Worm (Caenorhabditis elegans): ENCODE measurements around the gene inx-18.

inx-18 gene

DNA sequence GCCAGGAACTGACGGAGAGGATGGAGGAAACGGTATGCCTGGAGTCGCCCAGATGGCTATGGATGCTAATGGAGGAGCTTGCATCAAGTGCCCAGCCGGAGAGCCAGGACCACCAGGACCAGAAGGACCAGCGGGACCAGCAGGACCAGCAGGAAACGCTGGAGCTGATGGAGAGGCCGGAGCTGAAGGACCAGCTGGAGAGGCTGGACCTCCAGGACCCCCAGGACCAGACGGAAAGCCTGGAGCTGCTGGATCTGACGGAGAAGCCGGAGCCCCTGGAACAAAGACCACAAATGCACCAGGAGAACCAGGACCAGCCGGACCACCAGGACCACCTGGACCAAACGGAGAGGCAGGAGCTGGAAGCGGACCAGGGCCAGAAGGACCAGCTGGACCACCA lies 1.3 kb upstream of the inx-18 start:
- TF ChIP-seq sox-2 (GFP tag; IDR thresholded peaks at IDR 0.05), result no peak
- no peak for TF ChIP-seq ceh-34 (tag; optimal IDR thresholded peaks at IDR 0.05)
- TF ChIP-seq odd-2 (tag; optimal IDR thresholded peaks at IDR 0.05), result no peak

DNA sequence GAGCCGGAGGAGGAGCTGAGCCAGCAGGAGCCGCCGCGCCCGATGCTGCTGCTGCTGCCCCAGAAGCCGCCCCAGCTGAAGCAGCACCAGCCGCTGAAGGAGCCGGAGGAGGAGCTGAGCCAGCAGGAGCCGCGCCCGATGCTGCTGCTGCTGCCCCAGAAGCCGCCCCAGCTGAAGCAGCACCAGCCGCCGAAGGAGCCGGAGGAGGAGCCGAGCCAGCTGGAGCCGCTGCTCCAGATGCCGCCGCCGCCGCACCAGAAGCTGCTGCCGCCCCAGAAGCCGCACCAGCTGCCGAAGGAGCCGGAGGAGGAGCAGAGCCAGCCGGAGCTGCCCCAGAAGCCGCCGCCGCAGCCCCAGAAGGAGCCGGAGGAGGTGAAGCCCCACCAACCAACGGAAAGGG lies 724 bp upstream of the inx-18 start:
- no peak for TF ChIP-seq unc-55 (GFP tag; optimal IDR thresholded peaks at IDR 0.05)
- no peak for TF ChIP-seq dve-1 (tag; optimal IDR thresholded peaks at IDR 0.05)
- TF ChIP-seq nhr-11 (tag; optimal IDR thresholded peaks at IDR 0.05), result no peak
- no peak for TF ChIP-seq nfya-1 (tag; optimal IDR thresholded peaks at IDR 0.05)
- no peak for TF ChIP-seq T23F11.4 (GFP tag; optimal IDR thresholded peaks at IDR 0.05)
- no peak for TF ChIP-seq ceh-6 (GFP tag; optimal IDR thresholded peaks at IDR 0.05)
- TF ChIP-seq hlh-30 (tag; optimal IDR thresholded peaks at IDR 0.05; ENCODE audit: insufficient read depth), result no peak

ce11 chrIV:607628-608027 lies 1.5 kb downstream of the inx-18 start:
- TF ChIP-seq unc-42 (tag; optimal IDR thresholded peaks at IDR 0.05) (no peak), ceh-18 (tag; optimal IDR thresholded peaks at IDR 0.05) (peak; percentile 74), nfya-1 (tag; optimal IDR thresholded peaks at IDR 0.05) (peak; percentile 41), nhr-11 (tag; optimal IDR thresholded peaks at IDR 0.05) (no peak), rnt-1 (tag; optimal IDR thresholded peaks at IDR 0.05) (peak; percentile 22), pqm-1 (tag; optimal IDR thresholded peaks at IDR 0.05) (no peak)

DNA sequence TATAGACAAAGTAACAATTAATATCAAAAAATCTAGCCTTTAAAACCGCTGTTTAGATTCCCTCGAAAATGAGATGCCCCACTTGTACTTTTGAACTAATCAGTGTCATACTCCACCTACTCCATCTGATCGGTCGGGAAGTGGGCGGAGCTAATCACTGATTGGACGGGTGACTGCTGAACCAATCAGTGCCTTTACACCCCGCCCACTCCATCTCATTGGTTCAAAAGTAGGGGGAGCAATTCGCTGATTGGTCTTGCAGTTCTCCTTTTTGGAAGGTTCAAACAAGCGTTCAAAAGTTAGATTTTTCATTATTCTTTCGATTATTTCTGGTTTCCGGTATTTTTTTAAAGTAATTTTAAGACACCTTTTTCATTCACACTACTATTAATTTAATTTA lies 7.0 kb downstream of the inx-18 start:
- TF ChIP-seq nfya-1 (tag; optimal IDR thresholded peaks at IDR 0.05), result peak; percentile 97
- no peak for TF ChIP-seq ceh-9 (tag; optimal IDR thresholded peaks at IDR 0.05)

- TF ChIP-seq ceh-14 (tag; optimal IDR thresholded peaks at IDR 0.05) (no peak), fkh-10 (GFP tag; optimal IDR thresholded peaks at IDR 0.05) (no peak), ttx-3 (tag; optimal IDR thresholded peaks at IDR 0.05) (no peak), ahr-1 (tag; optimal IDR thresholded peaks at IDR 0.05) (no peak), ceh-9 (tag; optimal IDR thresholded peaks at IDR 0.05) (no peak), Y22D7AL.16 (tag; optimal IDR thresholded peaks at IDR 0.05) (no peak), sdc-2 (tag; optimal IDR thresholded peaks at IDR 0.05) (no peak), hlh-13 (GFP tag; optimal IDR thresholded peaks at IDR 0.05) (no peak), dmd-4 (tag; optimal IDR thresholded peaks at IDR 0.05; ENCODE audit: borderline replicate concordance) (no peak), unc-3 (GFP tag; conservative IDR thresholded peaks at IDR 0.05) (no peak), unc-3 (tag; optimal IDR thresholded peaks at IDR 0.05) (no peak), zip-5 (tag; optimal IDR thresholded peaks at IDR 0.05) (no peak), ceh-48 (tag; optimal IDR thresholded peaks at IDR 0.05) (no peak)
Measured at ce11 chrIV:615244-615643, 9.1 kb downstream of the inx-18 start, which contains the start of gene C18H7.1. Gene C18H7.1, plus strand, starts transcription at chrIV:615544.

DNA sequence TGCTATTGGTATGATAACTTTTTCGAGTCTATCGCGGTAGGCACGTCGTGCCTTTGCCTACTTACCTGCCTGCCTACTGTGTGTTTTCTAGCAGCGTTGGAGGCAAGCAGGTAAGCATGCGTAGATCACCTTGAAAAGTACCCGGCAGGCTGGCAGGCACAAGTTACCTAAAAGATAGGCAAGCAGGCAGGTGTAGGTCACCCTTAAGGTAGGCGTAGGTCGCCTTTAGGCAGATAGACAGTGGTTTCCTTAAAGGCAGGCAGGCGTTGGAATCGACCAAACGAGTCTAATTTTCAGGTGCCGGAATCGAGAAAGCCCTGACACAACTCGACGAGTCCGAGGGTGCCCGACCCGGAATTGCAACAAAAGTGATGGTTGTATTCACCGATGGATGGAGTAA lies 13.6 kb downstream of the inx-18 start:
- no peak for TF ChIP-seq sox-2 (GFP tag; IDR thresholded peaks at IDR 0.05)
- TF ChIP-seq ahr-1 (tag; optimal IDR thresholded peaks at IDR 0.05), result no peak
- no peak for TF ChIP-seq madf-2 (tag; optimal IDR thresholded peaks at IDR 0.05)
- no peak for TF ChIP-seq pha-2 (tag; optimal IDR thresholded peaks at IDR 0.05)
- no peak for TF ChIP-seq pat-9 (tag; optimal IDR thresholded peaks at IDR 0.05)
- no peak for TF ChIP-seq odd-2 (tag; optimal IDR thresholded peaks at IDR 0.05)
- TF ChIP-seq ceh-34 (tag; optimal IDR thresholded peaks at IDR 0.05), result no peak
- TF ChIP-seq dmd-4 (tag; optimal IDR thresholded peaks at IDR 0.05; ENCODE audit: borderline replicate concordance), result no peak
- no peak for TF ChIP-seq ceh-48 (tag; optimal IDR thresholded peaks at IDR 0.05)

- no peak for TF ChIP-seq unc-55 (GFP tag; optimal IDR thresholded peaks at IDR 0.05)
- TF ChIP-seq pat-9 (tag; optimal IDR thresholded peaks at IDR 0.05), result peak; percentile 64
- peak; percentile 88 for TF ChIP-seq elt-2 (tag; optimal IDR thresholded peaks at IDR 0.05)
- TF ChIP-seq pag-3 (tag; optimal IDR thresholded peaks at IDR 0.05; ENCODE audit: borderline replicate concordance), result no peak
- peak; percentile 78 for TF ChIP-seq unc-86 (tag; optimal IDR thresholded peaks at IDR 0.05)
- peak; percentile 24 for TF ChIP-seq mec-3 (tag; optimal IDR thresholded peaks at IDR 0.05; ENCODE audit: borderline replicate concordance)
- TF ChIP-seq T23F11.4 (GFP tag; optimal IDR thresholded peaks at IDR 0.05), result peak; percentile 37
- peak; percentile 19 for TF ChIP-seq ceh-31 (tag; optimal IDR thresholded peaks at IDR 0.05)
- peak; percentile 57 for TF ChIP-seq K02D7.2 (tag; optimal IDR thresholded peaks at IDR 0.05)
- peak; percentile 80 for TF ChIP-seq ceh-19 (GFP tag; optimal IDR thresholded peaks at IDR 0.05)
- peak; percentile 64 for TF ChIP-seq ztf-16 (tag; optimal IDR thresholded peaks at IDR 0.05)
- peak; percentile 70 for TF ChIP-seq C38D4.7 (GFP tag; optimal IDR thresholded peaks at IDR 0.05)
- TF ChIP-seq ceh-14 (tag; optimal IDR thresholded peaks at IDR 0.05), result peak; percentile 50
- peak; percentile 37 for TF ChIP-seq nfya-1 (tag; optimal IDR thresholded peaks at IDR 0.05)
- TF ChIP-seq lin-11 (tag; optimal IDR thresholded peaks at IDR 0.05), result peak; percentile 72
- no peak for TF ChIP-seq elt-4 (tag; optimal IDR thresholded peaks at IDR 0.05)
Measured at ce11 chrIV:620324-620723, 14.2 kb downstream of the inx-18 start.
